Worm (Caenorhabditis elegans) whole organism, L4 larva: ENCODE results near the gene K07F5.16.

Experiments
- D1046.2 ChIP-seq: fragments of 200-800 bp; sonication (Bioruptor generic); IDR thresholded peaks from 2 replicates; pipeline ENCODE4 v1.3.6; 2022; ENCODE audit warnings: missing genetic modification characterization, missing compliant biosample characterization
- F44E2.7 ChIP-seq: fragments of 200-800 bp; sonication (Bioruptor generic); IDR thresholded peaks from 2 replicates; pipeline ENCODE4 v2.1.2; 2022; ENCODE audit warnings: missing genetic modification characterization, missing compliant biosample characterization
- T20F7.1 ChIP-seq: fragments of 200-800 bp; sonication (Bioruptor generic); optimal IDR thresholded peaks from 2 replicates; lab custom pipeline; 2018; ENCODE audit warnings: mild to moderate bottlenecking, missing genetic modification characterization, missing compliant biosample characterization
- T26A8.4 ChIP-seq: fragments of 200-800 bp; sonication (Bioruptor generic); IDR thresholded peaks from 2 replicates; pipeline ENCODE4 v1.3.6; 2022; ENCODE audit warnings: missing genetic modification characterization, missing compliant biosample characterization
- Y5F2A.4 ChIP-seq: fragments of 200-800 bp; sonication (Bioruptor generic); optimal IDR thresholded peaks from 2 replicates; lab custom pipeline; 2018; ENCODE audit warnings: mild to moderate bottlenecking, missing genetic modification characterization, missing compliant biosample characterization
- Y75B8A.6 ChIP-seq: fragments of 200-800 bp; sonication (Bioruptor generic); IDR thresholded peaks from 2 replicates; pipeline ENCODE4 v1.3.6; 2022; ENCODE audit warnings: missing genetic modification reagents, missing genetic modification characterization, missing compliant biosample characterization
- ZK337.2 ChIP-seq: fragments of 200-800 bp; sonication (Bioruptor generic); IDR thresholded peaks from 2 replicates; pipeline ENCODE4 v1.3.6; 2022; ENCODE audit warnings: missing genetic modification reagents, missing genetic modification characterization, missing compliant biosample characterization
- aha-1 ChIP-seq: fragments of 150-350 bp; peaks from one replicate; lab custom pipeline; 2014; ENCODE audit warnings: missing biosample characterization, missing genetic modification characterization
- aly-2 ChIP-seq: sonication (generic microtip); optimal IDR thresholded peaks from 2 replicates; lab custom pipeline; 2018; ENCODE audit warnings: missing biosample characterization, missing genetic modification characterization
- arid-1 ChIP-seq: fragments of 200-800 bp; sonication (Bioruptor generic); conservative IDR thresholded peaks from 2 replicates; pipeline ENCODE4 v1.3.6; 2022; ENCODE audit warnings: missing genetic modification reagents, missing genetic modification characterization, missing compliant biosample characterization
- ceh-32 ChIP-seq: sonication (generic microtip); optimal IDR thresholded peaks from 2 replicates; lab custom pipeline; 2016; ENCODE audit warnings: mild to moderate bottlenecking, missing genetic modification characterization, missing compliant biosample characterization; ENCODE audit not compliant: poor library complexity
- ceh-44 ChIP-seq: fragments of 200-800 bp; sonication (Bioruptor generic); IDR thresholded peaks from 2 replicates; pipeline ENCODE4 v1.3.6; 2022; ENCODE audit warnings: missing genetic modification reagents, missing genetic modification characterization, missing compliant biosample characterization
- cey-2 ChIP-seq: sonication (generic microtip); optimal IDR thresholded peaks from 3 replicates; lab custom pipeline; 2017; ENCODE audit warnings: missing genetic modification characterization, mild to moderate bottlenecking, missing compliant biosample characterization, antibody characterized with exemption, borderline replicate concordance; ENCODE audit not compliant: insufficient read depth
- ctbp-1 ChIP-seq: fragments of 200-800 bp; sonication (Bioruptor generic); IDR thresholded peaks from 2 replicates; pipeline ENCODE4 v1.3.6; 2022; ENCODE audit warnings: missing genetic modification reagents, missing genetic modification characterization, missing compliant biosample characterization
- daf-16 ChIP-seq, 3 experiments: sonication (generic microtip); optimal IDR thresholded peaks; 2 replicates each; lab custom pipeline; 2016 to 2017; ENCODE audit warnings: missing genetic modification characterization in 3 of 3, missing genetic modification reagents in 3 of 3, mild to moderate bottlenecking in 2 of 3, missing compliant biosample characterization in 2 of 3, missing biosample characterization in 1 of 3, moderate library complexity in 1 of 3
- dmd-8 ChIP-seq: fragments of 200-800 bp; sonication (Bioruptor generic); IDR thresholded peaks from 2 replicates; pipeline ENCODE4 v1.3.6; 2022; ENCODE audit warnings: missing genetic modification characterization, missing compliant biosample characterization
- dpl-1 ChIP-seq: fragments of 150-350 bp; optimal IDR thresholded peaks from 2 replicates; lab custom pipeline; 2014; ENCODE audit warnings: missing biosample characterization, missing genetic modification reagents, missing genetic modification characterization
- egl-43 ChIP-seq: fragments of 200-800 bp; sonication (Bioruptor generic); IDR thresholded peaks from 2 replicates; pipeline ENCODE4 v1.3.6; 2022; ENCODE audit warnings: missing genetic modification reagents, missing genetic modification characterization, missing compliant biosample characterization
- fkh-10 ChIP-seq: fragments of 150-350 bp; optimal IDR thresholded peaks from 2 replicates; lab custom pipeline; 2014; ENCODE audit warnings: missing biosample characterization, missing genetic modification reagents, missing genetic modification characterization
- fos-1 ChIP-seq: fragments of 150-350 bp; optimal IDR thresholded peaks from 2 replicates; lab custom pipeline; 2014; ENCODE audit warnings: missing biosample characterization, missing genetic modification characterization
- hlh-30 ChIP-seq: sonication (generic microtip); optimal IDR thresholded peaks from 2 replicates; lab custom pipeline; 2017; ENCODE audit warnings: antibody characterized with exemption, mild to moderate bottlenecking, missing genetic modification characterization, missing compliant biosample characterization; ENCODE audit not compliant: insufficient read depth
- hmg-1.1 ChIP-seq: fragments of 200-800 bp; sonication (Bioruptor generic); IDR thresholded peaks from 2 replicates; pipeline ENCODE4 v1.3.6; 2022; ENCODE audit warnings: missing genetic modification reagents, missing genetic modification characterization, missing compliant biosample characterization
- lin-13 ChIP-seq: fragments of 150-350 bp; optimal IDR thresholded peaks from 2 replicates; lab custom pipeline; 2014; ENCODE audit warnings: missing biosample characterization, missing genetic modification reagents, missing genetic modification characterization
- lir-3 ChIP-seq: sonication (generic microtip); optimal IDR thresholded peaks from 2 replicates; lab custom pipeline; 2016; ENCODE audit warnings: mild to moderate bottlenecking, missing genetic modification characterization, missing compliant biosample characterization
- madf-5 ChIP-seq, 2 experiments: fragments of 200-800 bp; sonication (Bioruptor generic); IDR thresholded peaks; 2 replicates each; pipeline ENCODE4 v1.3.6; 2022; ENCODE audit warnings: missing compliant biosample characterization in 2 of 2, missing genetic modification characterization in 2 of 2
- madf-9 ChIP-seq: fragments of 200-800 bp; sonication (Bioruptor generic); conservative IDR thresholded peaks from 2 replicates; pipeline ENCODE4 v1.3.6; 2022; ENCODE audit warnings: missing genetic modification reagents, missing genetic modification characterization, missing compliant biosample characterization
- mxl-2 ChIP-seq: fragments of 200-800 bp; sonication (Bioruptor generic); conservative IDR thresholded peaks from 2 replicates; pipeline ENCODE4 v1.3.6; 2022; ENCODE audit warnings: missing genetic modification reagents, missing genetic modification characterization, missing compliant biosample characterization
- nhr-10 ChIP-seq: fragments of 150-350 bp; optimal IDR thresholded peaks from 2 replicates; lab custom pipeline; 2014; ENCODE audit warnings: missing biosample characterization, missing genetic modification characterization
- nhr-102 ChIP-seq: sonication (generic microtip); optimal IDR thresholded peaks from 2 replicates; lab custom pipeline; 2016; ENCODE audit warnings: mild to moderate bottlenecking, missing genetic modification characterization, moderate library complexity, missing compliant biosample characterization
- nhr-11 ChIP-seq: fragments of 150-350 bp; optimal IDR thresholded peaks from 2 replicates; lab custom pipeline; 2014; ENCODE audit warnings: missing biosample characterization, missing genetic modification characterization
- nhr-111 ChIP-seq: fragments of 200-800 bp; sonication (Bioruptor generic); optimal IDR thresholded peaks from 2 replicates; lab custom pipeline; 2018; ENCODE audit warnings: mild to moderate bottlenecking, missing genetic modification characterization, missing compliant biosample characterization
- nhr-25 ChIP-seq: sonication (generic microtip); optimal IDR thresholded peaks from 2 replicates; lab custom pipeline; 2017; ENCODE audit warnings: missing genetic modification characterization, mild to moderate bottlenecking, missing compliant biosample characterization, antibody characterized with exemption, moderate library complexity, borderline replicate concordance; ENCODE audit not compliant: insufficient read depth
- nhr-6 ChIP-seq: fragments of 150-350 bp; optimal IDR thresholded peaks from 2 replicates; lab custom pipeline; 2014; ENCODE audit warnings: missing biosample characterization, missing genetic modification characterization
- nhr-76 ChIP-seq: fragments of 150-350 bp; optimal IDR thresholded peaks from 2 replicates; lab custom pipeline; 2014; ENCODE audit warnings: missing biosample characterization, missing genetic modification characterization
- pha-4 ChIP-seq, 2 experiments: fragments of 150-350 bp in 1 of 2; fragments of 200-800 bp in 1 of 2; sonication (Bioruptor generic) in 1 of 2; IDR thresholded peaks in 1 of 2; optimal IDR thresholded peaks in 1 of 2; 2 replicates each; pipeline versions ENCODE4 v1.3.6 to Lab custom; 2014 to 2022; ENCODE audit warnings: missing genetic modification characterization in 2 of 2, missing genetic modification reagents in 2 of 2, missing biosample characterization in 1 of 2, missing compliant biosample characterization in 1 of 2
- php-3 ChIP-seq: fragments of 200-800 bp; sonication (Bioruptor generic); IDR thresholded peaks from 2 replicates; pipeline ENCODE4 v1.3.6; 2022; ENCODE audit warnings: missing genetic modification reagents, missing genetic modification characterization, missing compliant biosample characterization
- rbr-2 ChIP-seq: sonication (generic microtip); optimal IDR thresholded peaks from 2 replicates; lab custom pipeline; 2016; ENCODE audit warnings: missing genotype, missing genetic modification characterization, missing compliant biosample characterization
- snpc-1.2 ChIP-seq: fragments of 200-800 bp; sonication (Bioruptor generic); IDR thresholded peaks from 2 replicates; pipeline ENCODE4 v1.3.6; 2022; ENCODE audit warnings: missing genetic modification reagents, missing genetic modification characterization, missing compliant biosample characterization
- unc-62 ChIP-seq, 3 experiments: fragments of 150-350 bp in 1 of 3; sonication (generic microtip); optimal IDR thresholded peaks in 2 of 3; peaks in 1 of 3; 1 replicate in 1 of 3; 2 replicates in 2 of 3; lab custom pipeline; 2014 to 2017; ENCODE audit warnings: missing biosample characterization in 3 of 3, missing genetic modification characterization in 3 of 3, missing genetic modification reagents in 3 of 3, missing genotype in 1 of 3
- vab-7 ChIP-seq: fragments of 200-800 bp; sonication (Bioruptor generic); IDR thresholded peaks from 2 replicates; pipeline ENCODE4 v1.3.6; 2022; ENCODE audit warnings: missing genetic modification reagents, missing genetic modification characterization, missing compliant biosample characterization
- zag-1 ChIP-seq: fragments of 150-350 bp; optimal IDR thresholded peaks from 2 replicates; lab custom pipeline; 2014; ENCODE audit warnings: missing biosample characterization, missing genetic modification characterization
- zfp-3 ChIP-seq: fragments of 200-800 bp; sonication (Bioruptor generic); conservative IDR thresholded peaks from 2 replicates; pipeline ENCODE4 v1.3.6; 2022; ENCODE audit warnings: missing genetic modification reagents, missing genetic modification characterization, missing compliant biosample characterization
- zip-2 ChIP-seq: fragments of 150-350 bp; optimal IDR thresholded peaks from 2 replicates; lab custom pipeline; 2014; ENCODE audit warnings: missing biosample characterization, missing genetic modification characterization
- ztf-7 ChIP-seq: fragments of 150-350 bp; optimal IDR thresholded peaks from 2 replicates; lab custom pipeline; 2014; ENCODE audit warnings: missing biosample characterization, missing genetic modification characterization

K07F5.16 gene

DNA sequence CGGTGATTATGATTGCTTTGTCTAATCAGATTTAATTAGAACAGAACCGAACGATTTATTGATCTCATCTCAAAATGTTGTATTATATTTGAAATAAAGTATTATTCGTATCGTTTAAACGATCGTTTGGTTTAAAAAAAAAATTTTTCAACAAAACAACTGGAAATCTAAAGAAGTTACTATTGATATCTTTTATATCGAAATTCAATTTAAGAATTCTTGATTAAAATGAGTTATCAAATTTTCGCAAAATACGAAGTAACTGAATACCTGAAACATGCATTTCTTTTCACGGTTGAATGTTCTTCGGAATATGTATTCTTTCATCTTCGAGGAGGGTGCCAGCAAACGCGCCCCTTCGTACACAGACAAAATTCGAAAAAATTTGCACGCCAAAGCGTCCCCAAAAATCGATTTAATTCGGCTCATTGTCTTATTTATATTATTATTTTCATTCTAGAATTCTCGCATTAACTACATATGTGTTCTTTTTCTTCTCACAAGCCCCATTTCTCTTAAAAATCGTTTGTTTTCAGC is 5.9 kb upstream of the K07F5.16 start, which contains the start of gene npp-1 (continued):
- no peak for TF ChIP-seq F44E2.7 (GFP tag; lab: Robert Waterston, UW)
- no peak for TF ChIP-seq madf-9
- no peak for TF ChIP-seq aly-2 (tag; lab: Kevin White, UChicago)
- TF ChIP-seq ztf-7 (tag; lab: Kevin White, UChicago), result no peak
- TF ChIP-seq egl-43 (GFP tag; lab: Robert Waterston, UW), result no peak
- no peak for TF ChIP-seq nhr-10 (tag; lab: Kevin White, UChicago)
- no peak for TF ChIP-seq pha-4 (GFP tag; IDR thresholded peaks at IDR 0.05; lab: Robert Waterston, UW)
- TF ChIP-seq pha-4 (tag; optimal IDR thresholded peaks at IDR 0.05; lab: Kevin White, UChicago), result no peak
- no peak for TF ChIP-seq hlh-30
- no peak for TF ChIP-seq nhr-76 (tag; lab: Kevin White, UChicago)
- no peak for TF ChIP-seq D1046.2 (GFP tag; lab: Robert Waterston, UW)
- TF ChIP-seq T26A8.4, result no peak
- no peak for TF ChIP-seq zfp-3 (GFP tag; lab: Robert Waterston, UW)
- no peak for TF ChIP-seq nhr-6 (tag; lab: Kevin White, UChicago)
- TF ChIP-seq dmd-8, result no peak
- TF ChIP-seq daf-16 (GFP tag; optimal IDR thresholded peaks at IDR 0.05; lab: Kevin White, UChicago), result no peak
- peak; percentile 12 for TF ChIP-seq daf-16 (tag; optimal IDR thresholded peaks at IDR 0.05; lab: Kevin White, UChicago)
- no peak for TF ChIP-seq Y5F2A.4 (GFP tag; lab: Kevin White, UChicago)
- TF ChIP-seq nhr-102 (tag; lab: Kevin White, UChicago), result no peak
- no peak for TF ChIP-seq ceh-44 (GFP tag; lab: Robert Waterston, UW)
- no peak for TF ChIP-seq ctbp-1
- no peak for TF ChIP-seq cey-2 (tag; lab: Kevin White, UChicago)
- no peak for TF ChIP-seq rbr-2
- TF ChIP-seq nhr-111, result no peak
- no peak for TF ChIP-seq madf-5 (GFP tag; IDR thresholded peaks at IDR 0.05; lab: Robert Waterston, UW)
- no peak for TF ChIP-seq lir-3 (tag; lab: Kevin White, UChicago)
- TF ChIP-seq php-3, result no peak
- no peak for TF ChIP-seq fos-1 (tag; lab: Kevin White, UChicago)
- no peak for TF ChIP-seq ceh-32 (tag; lab: Kevin White, UChicago)
- no peak for TF ChIP-seq ZK337.2 (GFP tag; lab: Robert Waterston, UW)
- no peak for TF ChIP-seq arid-1 (GFP tag; lab: Robert Waterston, UW)
- peak; percentile 30 for TF ChIP-seq lin-13 (GFP tag; lab: Kevin White, UChicago)
- TF ChIP-seq dpl-1, result peak; percentile 55
- peak in 1 of 2 experiments; percentile 92 for TF ChIP-seq unc-62 (GFP tag; optimal IDR thresholded peaks at IDR 0.05 in 1 of 2; lab: Kevin White, UChicago)
- no peak for TF ChIP-seq unc-62 (tag; optimal IDR thresholded peaks at IDR 0.05; lab: Kevin White, UChicago)

DNA sequence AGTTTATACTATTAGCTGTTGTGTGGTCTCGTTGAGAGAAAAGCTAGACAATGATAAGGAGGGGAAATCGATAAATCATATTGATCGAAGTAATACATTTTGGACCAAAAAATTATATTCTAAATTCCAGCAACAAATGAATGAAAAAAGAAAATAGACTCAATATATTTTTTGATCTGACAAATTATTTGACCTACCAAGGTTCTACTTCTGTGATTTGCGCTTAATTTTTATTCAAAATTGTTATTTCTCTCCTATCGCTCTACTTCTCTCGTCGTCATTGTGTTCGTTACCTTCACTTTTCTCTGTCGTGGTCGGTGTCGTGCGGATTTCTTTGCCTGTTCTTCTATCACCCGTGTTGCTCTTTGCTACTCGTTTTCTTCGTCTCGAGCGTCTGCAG is 4.9 kb upstream of the K07F5.16 start:
- TF ChIP-seq aha-1 (tag; lab: Kevin White, UChicago), result no peak
- no peak for TF ChIP-seq snpc-1.2 (GFP tag; lab: Robert Waterston, UW)
- no peak for TF ChIP-seq mxl-2
- no peak for TF ChIP-seq nhr-11 (tag; lab: Kevin White, UChicago)
- TF ChIP-seq zip-2 (tag; lab: Kevin White, UChicago), result no peak
- no peak for TF ChIP-seq dpl-1
- TF ChIP-seq zag-1 (tag; lab: Kevin White, UChicago), result no peak
- no peak for TF ChIP-seq hmg-1.1 (GFP tag; lab: Robert Waterston, UW)
- TF ChIP-seq Y75B8A.6, result no peak
- no peak for TF ChIP-seq nhr-111
- no peak for TF ChIP-seq fkh-10 (GFP tag; lab: Kevin White, UChicago)
- no peak for TF ChIP-seq T20F7.1 (GFP tag; lab: Kevin White, UChicago)
- no peak for TF ChIP-seq vab-7 (GFP tag; lab: Robert Waterston, UW)
- no peak for TF ChIP-seq nhr-25
- no peak for TF ChIP-seq daf-16 (GFP tag; optimal IDR thresholded peaks at IDR 0.05; lab: Kevin White, UChicago)
- TF ChIP-seq daf-16 (tag; optimal IDR thresholded peaks at IDR 0.05; lab: Kevin White, UChicago), result no peak
